Worm (Caenorhabditis elegans) whole organism, L2 larva: ENCODE results near the gene nspd-5.

Experiments used
- C34F6.9 ChIP-seq: fragments of 150-350 bp; optimal IDR thresholded peaks from 2 replicates; lab custom pipeline; 2014; ENCODE audit warnings: missing biosample characterization, missing genetic modification characterization
- ZK546.5 ChIP-seq: sonication (generic microtip); optimal IDR thresholded peaks from 2 replicates; lab custom pipeline; 2017; ENCODE audit warnings: missing biosample characterization, missing genetic modification characterization
- ama-1 ChIP-seq: fragments of 150-350 bp; optimal IDR thresholded peaks from 2 replicates; lab custom pipeline; 2018; ENCODE audit warnings: inconsistent platforms
- egl-27 ChIP-seq: sonication (generic microtip); optimal IDR thresholded peaks from 3 replicates; lab custom pipeline; 2017; ENCODE audit warnings: missing biosample characterization, missing genetic modification reagents, missing genetic modification characterization
- elt-1 ChIP-seq: fragments of 150-350 bp; optimal IDR thresholded peaks from 2 replicates; lab custom pipeline; 2014; ENCODE audit warnings: missing biosample characterization, missing genetic modification characterization
- elt-3 ChIP-seq: sonication (generic microtip); optimal IDR thresholded peaks from 2 replicates; lab custom pipeline; 2017; ENCODE audit warnings: missing biosample characterization, missing genetic modification characterization
- lin-39 ChIP-seq: fragments of 150-350 bp; optimal IDR thresholded peaks from 2 replicates; lab custom pipeline; 2014; ENCODE audit warnings: missing biosample characterization, missing genetic modification reagents, missing genetic modification characterization
- mdl-1 ChIP-seq, 2 experiments: fragments of 150-350 bp in 1 of 2; sonication (generic microtip) in 1 of 2; optimal IDR thresholded peaks; 2 replicates each; lab custom pipeline; 2017; ENCODE audit warnings: missing biosample characterization in 2 of 2, missing genetic modification characterization in 2 of 2
- nhr-12 ChIP-seq: fragments of 150-350 bp; optimal IDR thresholded peaks from 2 replicates; lab custom pipeline; 2014; ENCODE audit warnings: missing biosample characterization, missing genetic modification characterization
- nhr-6 ChIP-seq: fragments of 150-350 bp; optimal IDR thresholded peaks from 2 replicates; lab custom pipeline; 2014; ENCODE audit warnings: missing biosample characterization, missing genetic modification characterization
- snpc-4 ChIP-seq: fragments of 150-350 bp; optimal IDR thresholded peaks from 2 replicates; lab custom pipeline; 2014; ENCODE audit warnings: missing biosample characterization, missing genetic modification characterization
- unc-39 ChIP-seq: fragments of 150-350 bp; optimal IDR thresholded peaks from 2 replicates; lab custom pipeline; 2014; ENCODE audit warnings: missing biosample characterization, missing genetic modification characterization
- unc-55 ChIP-seq: fragments of 150-350 bp; sonication (generic microtip); optimal IDR thresholded peaks from 3 replicates; lab custom pipeline; 2014; ENCODE audit warnings: missing biosample characterization, missing genetic modification reagents, missing genetic modification characterization
- ztf-4 ChIP-seq: fragments of 150-350 bp; optimal IDR thresholded peaks from 2 replicates; lab custom pipeline; 2014; ENCODE audit warnings: missing biosample characterization, missing genetic modification characterization

- TF ChIP-seq ZK546.5 (tag; lab: Kevin White, UChicago) (no peak), ztf-4 (tag; lab: Kevin White, UChicago) (no peak), lin-39 (tag; lab: Kevin White, UChicago) (no peak), elt-1 (tag; lab: Kevin White, UChicago) (no peak), nhr-6 (tag; lab: Kevin White, UChicago) (no peak), mdl-1 (tag; optimal IDR thresholded peaks at IDR 0.05; lab: Kevin White, UChicago) (no peak), snpc-4 (tag; lab: Kevin White, UChicago) (no peak), nhr-12 (tag; lab: Kevin White, UChicago) (no peak), ama-1 (lab: Kevin White, UChicago) (no peak), elt-3 (tag; lab: Kevin White, UChicago) (no peak), unc-39 (no peak), C34F6.9 (tag; lab: Kevin White, UChicago) (peak; percentile 39), unc-55 (GFP tag; lab: Kevin White, UChicago) (peak; percentile 35), egl-27 (tag; lab: Kevin White, UChicago) (no peak)
Observed at ce11 chrII:4854761-4855160, 5.4 kb downstream of the nspd-5 start.
